Worm (Caenorhabditis elegans) whole organism, L1 larva: ENCODE data around the gene Y71H2AM.29.

ENCODE experiments used
- C16A3.4 ChIP-seq: fragments of 150-350 bp; optimal IDR thresholded peaks from 2 replicates; lab custom pipeline; 2014; ENCODE audit warnings: missing biosample characterization, missing genetic modification characterization
- C34B4.2 ChIP-seq: sonication (generic microtip); optimal IDR thresholded peaks from 2 replicates; lab custom pipeline; 2017; ENCODE audit warnings: mild to moderate bottlenecking, missing genetic modification characterization, missing compliant biosample characterization
- Y116A8C.19 ChIP-seq: sonication (generic microtip); optimal IDR thresholded peaks from 2 replicates; lab custom pipeline; 2016; ENCODE audit warnings: missing compliant biosample characterization, missing genetic modification characterization, borderline replicate concordance
- aha-1 ChIP-seq: fragments of 150-350 bp; optimal IDR thresholded peaks from 2 replicates; lab custom pipeline; 2014; ENCODE audit warnings: missing biosample characterization, missing genetic modification characterization
- alr-1 ChIP-seq: fragments of 200-800 bp; sonication (Bioruptor generic); optimal IDR thresholded peaks from 2 replicates; lab custom pipeline; 2018; ENCODE audit warnings: borderline replicate concordance, mild to moderate bottlenecking, missing genetic modification characterization, missing compliant biosample characterization
- blmp-1 ChIP-seq: fragments of 150-350 bp; optimal IDR thresholded peaks from 2 replicates; lab custom pipeline; 2014; ENCODE audit warnings: missing biosample characterization, missing genetic modification characterization
- ceh-63 ChIP-seq: fragments of 200-800 bp; sonication (Bioruptor generic); optimal IDR thresholded peaks from 2 replicates; lab custom pipeline; 2018; ENCODE audit warnings: mild to moderate bottlenecking, missing genetic modification characterization, missing compliant biosample characterization
- ceh-88 ChIP-seq: fragments of 200-800 bp; sonication (Bioruptor generic); IDR thresholded peaks from 2 replicates; pipeline ENCODE4 v1.3.6; 2022; ENCODE audit warnings: missing genetic modification characterization, missing compliant biosample characterization
- ces-1 ChIP-seq: fragments of 150-350 bp; optimal IDR thresholded peaks from 2 replicates; lab custom pipeline; 2014; ENCODE audit warnings: missing biosample characterization, missing genetic modification reagents, missing genetic modification characterization
- dpl-1 ChIP-seq, 3 experiments: fragments of 150-350 bp in 2 of 3; sonication (generic microtip) in 1 of 3; optimal IDR thresholded peaks; 2 replicates each; lab custom pipeline; 2014 to 2017; ENCODE audit warnings: missing biosample characterization in 3 of 3, missing genetic modification characterization in 3 of 3, missing genetic modification reagents in 3 of 3
- dsc-1 ChIP-seq: sonication (generic microtip); optimal IDR thresholded peaks from 2 replicates; lab custom pipeline; 2016; ENCODE audit warnings: mild to moderate bottlenecking, missing genetic modification characterization, missing compliant biosample characterization
- egl-13 ChIP-seq: sonication (generic microtip); optimal IDR thresholded peaks from 2 replicates; lab custom pipeline; 2016; ENCODE audit warnings: missing genotype, missing genetic modification reagents, missing genetic modification characterization, missing compliant biosample characterization
- egl-27 ChIP-seq, 2 experiments: fragments of 150-350 bp in 1 of 2; sonication (generic microtip); optimal IDR thresholded peaks; 3 replicates each; lab custom pipeline; 2017 to 2018; ENCODE audit warnings: missing biosample characterization in 2 of 2, missing genetic modification characterization in 2 of 2, missing genetic modification reagents in 2 of 2
- elt-2 ChIP-seq: sonication (generic microtip); optimal IDR thresholded peaks from 2 replicates; lab custom pipeline; 2016; ENCODE audit warnings: missing genetic modification characterization, mild to moderate bottlenecking, inconsistent platforms, missing compliant biosample characterization, missing genetic modification reagents
- elt-3 ChIP-seq, 6 experiments: fragments of 150-350 bp in 1 of 6; sonication (generic microtip); optimal IDR thresholded peaks; 2 replicates each; lab custom pipeline; 2017 to 2018; ENCODE audit warnings: missing biosample characterization in 6 of 6, missing genetic modification characterization in 6 of 6, inconsistent platforms in 1 of 6
- fkh-10 ChIP-seq: sonication (generic microtip); optimal IDR thresholded peaks from 2 replicates; lab custom pipeline; 2017; ENCODE audit warnings: missing biosample characterization, missing genetic modification reagents, missing genetic modification characterization
- grh-1 ChIP-seq: fragments of 200-800 bp; sonication (Bioruptor generic); IDR thresholded peaks from 2 replicates; pipeline ENCODE4 v1.3.6; 2022; ENCODE audit warnings: missing genetic modification reagents, missing genetic modification characterization, missing compliant biosample characterization
- hlh-17 ChIP-seq: fragments of 200-800 bp; sonication (Bioruptor generic); optimal IDR thresholded peaks from 2 replicates; lab custom pipeline; 2018; ENCODE audit warnings: missing genetic modification characterization, mild to moderate bottlenecking, missing compliant biosample characterization, moderate library complexity, borderline replicate concordance
- hpl-2 ChIP-seq: fragments of 150-350 bp; optimal IDR thresholded peaks from 2 replicates; lab custom pipeline; 2014; ENCODE audit warnings: missing biosample characterization, missing genetic modification reagents, missing genetic modification characterization
- irx-1 ChIP-seq: sonication (generic microtip); optimal IDR thresholded peaks from 2 replicates; lab custom pipeline; 2016; ENCODE audit warnings: missing genetic modification characterization, missing compliant biosample characterization
- isw-1 ChIP-seq: fragments of 200-800 bp; sonication (Bioruptor generic); IDR thresholded peaks from 2 replicates; pipeline ENCODE4 v1.3.6; 2022; ENCODE audit warnings: missing genetic modification characterization, missing compliant biosample characterization
- jun-1 ChIP-seq: fragments of 150-350 bp; optimal IDR thresholded peaks from 2 replicates; lab custom pipeline; 2014; ENCODE audit warnings: missing biosample characterization, missing genetic modification reagents, missing genetic modification characterization
- lin-14 ChIP-seq: fragments of 200-800 bp; sonication (Bioruptor generic); optimal IDR thresholded peaks from 2 replicates; lab custom pipeline; 2018; ENCODE audit warnings: mild to moderate bottlenecking, missing genetic modification characterization, moderate library complexity, missing compliant biosample characterization
- lsy-2 ChIP-seq, 2 experiments: fragments of 150-350 bp; optimal IDR thresholded peaks; 2 replicates each; lab custom pipeline; 2014; ENCODE audit warnings: missing biosample characterization in 2 of 2, missing genetic modification characterization in 2 of 2
- mab-9 ChIP-seq: fragments of 200-800 bp; sonication (Bioruptor generic); IDR thresholded peaks from 2 replicates; pipeline ENCODE4 v1.3.6; 2022; ENCODE audit warnings: missing genetic modification reagents, missing genetic modification characterization, missing compliant biosample characterization
- mdl-1 ChIP-seq, 2 experiments: fragments of 150-350 bp; optimal IDR thresholded peaks; 2 replicates each; lab custom pipeline; 2014 to 2017; ENCODE audit warnings: missing biosample characterization in 2 of 2, missing genetic modification characterization in 2 of 2, inconsistent platforms in 1 of 2
- nhr-11 ChIP-seq: fragments of 150-350 bp; optimal IDR thresholded peaks from 2 replicates; lab custom pipeline; 2014; ENCODE audit warnings: missing biosample characterization, missing genetic modification characterization
- nhr-19 ChIP-seq: fragments of 200-800 bp; sonication (Bioruptor generic); conservative IDR thresholded peaks from 2 replicates; pipeline ENCODE4 v1.3.6; 2022; ENCODE audit warnings: missing genetic modification characterization, missing compliant biosample characterization
- nhr-20 ChIP-seq: sonication (generic microtip); optimal IDR thresholded peaks from 2 replicates; lab custom pipeline; 2016; ENCODE audit warnings: mild to moderate bottlenecking, missing genetic modification characterization, missing compliant biosample characterization
- nhr-237 ChIP-seq: fragments of 150-350 bp; optimal IDR thresholded peaks from 2 replicates; lab custom pipeline; 2014; ENCODE audit warnings: missing biosample characterization, missing genetic modification characterization
- nhr-28 ChIP-seq: fragments of 150-350 bp; optimal IDR thresholded peaks from 2 replicates; lab custom pipeline; 2014; ENCODE audit warnings: missing biosample characterization, missing genetic modification characterization
- nhr-71 ChIP-seq: sonication (generic microtip); optimal IDR thresholded peaks from 2 replicates; lab custom pipeline; 2016; ENCODE audit warnings: mild to moderate bottlenecking, missing genetic modification characterization, moderate library complexity, missing compliant biosample characterization
- nhr-76 ChIP-seq: sonication (generic microtip); optimal IDR thresholded peaks from 2 replicates; lab custom pipeline; 2017; ENCODE audit warnings: missing biosample characterization, missing genetic modification characterization
- nhr-77 ChIP-seq: fragments of 150-350 bp; optimal IDR thresholded peaks from 2 replicates; lab custom pipeline; 2014; ENCODE audit warnings: missing biosample characterization, missing genetic modification characterization
- nhr-90 ChIP-seq: sonication (generic microtip); optimal IDR thresholded peaks from 2 replicates; lab custom pipeline; 2016; ENCODE audit warnings: mild to moderate bottlenecking, missing genetic modification characterization, missing compliant biosample characterization; ENCODE audit not compliant: poor library complexity
- rnt-1 ChIP-seq: sonication (generic microtip); optimal IDR thresholded peaks from 2 replicates; lab custom pipeline; 2016; ENCODE audit warnings: mild to moderate bottlenecking, missing genetic modification characterization, moderate library complexity, missing compliant biosample characterization
- snpc-4 ChIP-seq: fragments of 150-350 bp; optimal IDR thresholded peaks from 2 replicates; lab custom pipeline; 2014; ENCODE audit warnings: missing biosample characterization, missing genetic modification characterization
- snu-23 ChIP-seq: sonication (generic microtip); optimal IDR thresholded peaks from 2 replicates; lab custom pipeline; 2016; ENCODE audit warnings: missing genetic modification characterization, missing compliant biosample characterization
- sptf-1 ChIP-seq: fragments of 150-350 bp; optimal IDR thresholded peaks from 2 replicates; lab custom pipeline; 2014; ENCODE audit warnings: missing biosample characterization, missing genetic modification characterization
- sup-37 ChIP-seq: fragments of 200-800 bp; sonication (Bioruptor generic); optimal IDR thresholded peaks from 2 replicates; lab custom pipeline; 2018; ENCODE audit warnings: mild to moderate bottlenecking, missing genetic modification characterization, missing compliant biosample characterization
- swsn-7 ChIP-seq: sonication (generic microtip); optimal IDR thresholded peaks from 2 replicates; lab custom pipeline; 2016; ENCODE audit warnings: missing genetic modification characterization, missing compliant biosample characterization
- tlp-1 ChIP-seq: fragments of 150-350 bp; optimal IDR thresholded peaks from 2 replicates; lab custom pipeline; 2014; ENCODE audit warnings: missing biosample characterization, missing genetic modification characterization
- unc-130 ChIP-seq: fragments of 150-350 bp; optimal IDR thresholded peaks from 2 replicates; lab custom pipeline; 2017; ENCODE audit warnings: missing biosample characterization, missing genetic modification characterization, inconsistent platforms
- unc-30 ChIP-seq: sonication (generic microtip); optimal IDR thresholded peaks from 2 replicates; lab custom pipeline; 2017; ENCODE audit warnings: missing biosample characterization, missing genetic modification characterization
- unc-62 ChIP-seq: fragments of 150-350 bp; optimal IDR thresholded peaks from 2 replicates; lab custom pipeline; 2014; ENCODE audit warnings: missing biosample characterization, missing genetic modification reagents, missing genetic modification characterization
- unc-98 ChIP-seq: fragments of 200-800 bp; sonication (Bioruptor generic); IDR thresholded peaks from 2 replicates; pipeline ENCODE4 v1.3.6; 2022; ENCODE audit warnings: missing genetic modification characterization, missing compliant biosample characterization
- zag-1 ChIP-seq: fragments of 150-350 bp; optimal IDR thresholded peaks from 2 replicates; lab custom pipeline; 2014; ENCODE audit warnings: missing biosample characterization, missing genetic modification characterization
- ztf-11 ChIP-seq, 2 experiments: sonication (generic microtip); optimal IDR thresholded peaks; 2 replicates each; lab custom pipeline; 2016 to 2017; ENCODE audit warnings: missing genetic modification characterization in 2 of 2, missing biosample characterization in 1 of 2, missing compliant biosample characterization in 1 of 2
- ztf-4 ChIP-seq: fragments of 150-350 bp; optimal IDR thresholded peaks from 2 replicates; lab custom pipeline; 2014; ENCODE audit warnings: missing biosample characterization, missing genetic modification characterization

The Y71H2AM.29 gene

ce11 chrIII:2804461-2804860, 28.1 kb upstream of the Y71H2AM.29 start (continued):
- TF ChIP-seq lin-14 (peak; percentile 90), nhr-90 (tag; lab: Kevin White, UChicago) (peak; percentile 42), unc-130 (tag; lab: Kevin White, UChicago) (peak; percentile 45), unc-62 (GFP tag; lab: Kevin White, UChicago) (no peak), C16A3.4 (tag; lab: Kevin White, UChicago) (peak; percentile 62), mdl-1 (tag; optimal IDR thresholded peaks at IDR 0.05; lab: Kevin White, UChicago) (peak in 1 of 2 experiments; percentile 74), tlp-1 (tag; lab: Kevin White, UChicago) (no peak), dsc-1 (tag; lab: Kevin White, UChicago) (peak; percentile 37), mab-9 (GFP tag; lab: Robert Waterston, UW) (no peak), nhr-19 (GFP tag; lab: Robert Waterston, UW) (peak; percentile 43), irx-1 (tag; lab: Kevin White, UChicago) (peak; percentile 19), rnt-1 (tag; lab: Kevin White, UChicago) (no peak), ceh-63 (GFP tag; lab: Kevin White, UChicago) (no peak), ztf-4 (tag; lab: Kevin White, UChicago) (peak; percentile 40), ces-1 (GFP tag; lab: Kevin White, UChicago) (no peak)

ce11 chrIII:2805084-2805483, 27.5 kb upstream of the Y71H2AM.29 start, which contains the start of gene Y71H2AM.3:
Y71H2AM.3 (plus strand) TSS chrIII:2805430.
- TF ChIP-seq Y116A8C.19 (tag; lab: Kevin White, UChicago) (no peak), zag-1 (tag; lab: Kevin White, UChicago) (no peak), nhr-237 (no peak), jun-1 (tag; lab: Kevin White, UChicago) (peak; percentile 11), mab-9 (GFP tag; lab: Robert Waterston, UW) (no peak), grh-1 (no peak), nhr-71 (tag; lab: Kevin White, UChicago) (peak; percentile 66), ceh-88 (no peak), unc-130 (tag; lab: Kevin White, UChicago) (no peak), nhr-77 (tag; lab: Kevin White, UChicago) (no peak), alr-1 (tag; lab: Kevin White, UChicago) (no peak), dsc-1 (tag; lab: Kevin White, UChicago) (peak; percentile 62), hlh-17 (GFP tag; lab: Kevin White, UChicago) (no peak), egl-27 (tag; optimal IDR thresholded peaks at IDR 0.05; lab: Kevin White, UChicago) (no peak), snu-23 (peak; percentile 43), nhr-11 (tag; lab: Kevin White, UChicago) (no peak), hpl-2 (no peak), elt-3 (tag; optimal IDR thresholded peaks at IDR 0.05; lab: Kevin White, UChicago) (peak in 1 of 6 experiments; percentile 37), nhr-20 (tag; lab: Kevin White, UChicago) (peak; percentile 27), rnt-1 (tag; lab: Kevin White, UChicago) (no peak), blmp-1 (tag; lab: Kevin White, UChicago) (no peak), nhr-76 (tag; lab: Kevin White, UChicago) (no peak), lin-14 (no peak), fkh-10 (GFP tag; lab: Kevin White, UChicago) (no peak), ztf-11 (tag; optimal IDR thresholded peaks at IDR 0.05; lab: Kevin White, UChicago) (no peak), elt-2 (tag; lab: Kevin White, UChicago) (no peak), snpc-4 (peak; percentile 4), C34B4.2 (no peak), sptf-1 (tag; lab: Kevin White, UChicago) (no peak), nhr-28 (tag; lab: Kevin White, UChicago) (no peak), tlp-1 (tag; lab: Kevin White, UChicago) (no peak), dpl-1 (GFP tag; optimal IDR thresholded peaks at IDR 0.05; lab: Kevin White, UChicago) (peak; percentile 92 to 94 (median 93)), isw-1 (GFP tag; lab: Robert Waterston, UW) (no peak; the same call in 1 of the 2 replicates), C16A3.4 (tag; lab: Kevin White, UChicago) (peak; percentile 6), egl-13 (tag; lab: Kevin White, UChicago) (no peak), sup-37 (no peak), mdl-1 (tag; optimal IDR thresholded peaks at IDR 0.05; lab: Kevin White, UChicago) (no peak), unc-62 (GFP tag; lab: Kevin White, UChicago) (no peak), unc-30 (tag; lab: Kevin White, UChicago) (no peak), unc-98 (no peak), aha-1 (tag; lab: Kevin White, UChicago) (no peak), lsy-2 (tag; optimal IDR thresholded peaks at IDR 0.05; lab: Kevin White, UChicago) (peak; percentile 67 to 75), ces-1 (GFP tag; lab: Kevin White, UChicago) (no peak), swsn-7 (tag; lab: Kevin White, UChicago) (peak; percentile 41)
